Worm (Caenorhabditis elegans): ENCODE results near the gene clec-265.
A peak's percentile ranks its signal among the peaks of the same experiment; 100 is the strongest.

DNA sequence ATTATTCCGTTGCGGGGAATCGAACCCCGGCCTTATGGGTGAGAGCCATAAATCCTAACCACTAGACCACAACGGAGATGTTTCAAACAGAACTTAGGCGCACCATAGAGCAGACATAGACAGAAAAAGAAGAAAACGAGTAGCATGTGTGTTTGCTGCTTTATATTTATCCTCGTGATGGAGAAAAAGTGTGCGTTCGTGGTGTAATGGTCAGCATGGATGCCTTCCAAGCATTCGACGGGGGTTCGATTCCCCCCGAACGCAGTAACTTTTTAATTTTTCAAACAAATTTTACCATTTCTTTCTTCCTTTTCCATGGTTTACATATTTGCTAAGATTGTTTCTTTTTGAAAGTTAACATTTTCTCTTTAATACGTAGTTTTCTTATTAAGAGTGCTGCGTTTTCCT, 4.4 kb downstream of the clec-265 start:
- TF ChIP-seq nhr-12 (tag; optimal IDR thresholded peaks at IDR 0.05): no peak
- TF ChIP-seq snpc-4 (tag; optimal IDR thresholded peaks at IDR 0.05): peak; percentile 51
- peak; percentile 83 for TF ChIP-seq jun-1 (tag; optimal IDR thresholded peaks at IDR 0.05)

All from whole organism, L3 larva.